Worm (Caenorhabditis elegans) whole organism, L3 larva: ENCODE results near the gene Y41E3.13.
A peak's percentile ranks its signal among the peaks of the same experiment; 100 is the strongest.

Experiments used
- R02D3.7 ChIP-seq: fragments of 150-350 bp; optimal IDR thresholded peaks from 2 replicates; lab custom pipeline; 2014; ENCODE audit warnings: missing biosample characterization, missing genetic modification characterization
- ZK546.5 ChIP-seq: sonication (generic microtip); optimal IDR thresholded peaks from 2 replicates; lab custom pipeline; 2017; ENCODE audit warnings: missing biosample characterization, missing genetic modification characterization
- ama-1 ChIP-seq: fragments of 150-350 bp; optimal IDR thresholded peaks from 2 replicates; lab custom pipeline; 2018
- ceh-16 ChIP-seq: sonication (generic microtip); optimal IDR thresholded peaks from 2 replicates; lab custom pipeline; 2017; ENCODE audit warnings: missing biosample characterization, missing genetic modification characterization
- ceh-28 ChIP-seq: fragments of 150-350 bp; optimal IDR thresholded peaks from 2 replicates; lab custom pipeline; 2014; ENCODE audit warnings: missing biosample characterization, missing genetic modification reagents, missing genetic modification characterization
- ceh-82 ChIP-seq: fragments of 150-350 bp; optimal IDR thresholded peaks from 2 replicates; lab custom pipeline; 2014; ENCODE audit warnings: missing biosample characterization, missing genetic modification characterization
- ceh-9 ChIP-seq: sonication (generic microtip); optimal IDR thresholded peaks from 2 replicates; lab custom pipeline; 2018; ENCODE audit warnings: missing biosample characterization, missing genetic modification characterization
- egl-27 ChIP-seq: sonication (generic microtip); optimal IDR thresholded peaks from 4 replicates; lab custom pipeline; 2017; ENCODE audit warnings: missing biosample characterization, missing genetic modification reagents, missing genetic modification characterization
- elt-1 ChIP-seq: fragments of 150-350 bp; optimal IDR thresholded peaks from 2 replicates; lab custom pipeline; 2014; ENCODE audit warnings: missing biosample characterization, missing genetic modification characterization
- elt-2 ChIP-seq: sonication (generic microtip); optimal IDR thresholded peaks from 2 replicates; lab custom pipeline; 2016; ENCODE audit warnings: missing genetic modification reagents, mild to moderate bottlenecking, missing genetic modification characterization, missing compliant biosample characterization
- elt-3 ChIP-seq, 3 experiments: fragments of 150-350 bp in 1 of 3; sonication (generic microtip) in 2 of 3; optimal IDR thresholded peaks; 2 replicates in 2 of 3; 4 replicates in 1 of 3; lab custom pipeline; 2014 to 2017; ENCODE audit warnings: missing biosample characterization in 3 of 3, missing genetic modification characterization in 3 of 3
- fkh-10 ChIP-seq: sonication (generic microtip); optimal IDR thresholded peaks from 2 replicates; lab custom pipeline; 2017; ENCODE audit warnings: missing biosample characterization, missing genetic modification reagents, missing genetic modification characterization
- fkh-2 ChIP-seq: fragments of 150-350 bp; optimal IDR thresholded peaks from 2 replicates; lab custom pipeline; 2014; ENCODE audit warnings: missing biosample characterization, missing genetic modification reagents, missing genetic modification characterization
- fos-1 ChIP-seq: fragments of 150-350 bp; optimal IDR thresholded peaks from 2 replicates; lab custom pipeline; 2014; ENCODE audit warnings: missing biosample characterization, missing genetic modification characterization
- hmg-11 ChIP-seq: sonication (generic microtip); optimal IDR thresholded peaks from 2 replicates; lab custom pipeline; 2016; ENCODE audit warnings: missing genetic modification characterization, missing compliant biosample characterization
- lin-15B ChIP-seq: fragments of 150-350 bp; optimal IDR thresholded peaks from 2 replicates; lab custom pipeline; 2014; ENCODE audit warnings: missing biosample characterization, missing genetic modification characterization
- lin-39 ChIP-seq: fragments of 150-350 bp; optimal IDR thresholded peaks from 2 replicates; lab custom pipeline; 2018; ENCODE audit warnings: missing biosample characterization, missing genetic modification reagents, missing genetic modification characterization
- lsy-12 ChIP-seq: sonication (generic microtip); optimal IDR thresholded peaks from 2 replicates; lab custom pipeline; 2016; ENCODE audit warnings: mild to moderate bottlenecking, missing genetic modification characterization, missing compliant biosample characterization
- mdl-1 ChIP-seq: fragments of 150-350 bp; optimal IDR thresholded peaks from 2 replicates; lab custom pipeline; 2014; ENCODE audit warnings: missing biosample characterization, missing genetic modification characterization
- mml-1 ChIP-seq: fragments of 150-350 bp; sonication (generic microtip); optimal IDR thresholded peaks from 3 replicates; lab custom pipeline; 2014; ENCODE audit warnings: missing biosample characterization, missing genetic modification characterization
- nfya-1 ChIP-seq: sonication (generic microtip); optimal IDR thresholded peaks from 2 replicates; lab custom pipeline; 2017; ENCODE audit warnings: missing genetic modification characterization, mild to moderate bottlenecking, missing compliant biosample characterization, antibody characterized with exemption, moderate library complexity; ENCODE audit not compliant: insufficient read depth
- nhr-11 ChIP-seq: fragments of 150-350 bp; optimal IDR thresholded peaks from 2 replicates; lab custom pipeline; 2014; ENCODE audit warnings: missing biosample characterization, missing genetic modification characterization
- nhr-23 ChIP-seq: fragments of 150-350 bp; optimal IDR thresholded peaks from 2 replicates; lab custom pipeline; 2014; ENCODE audit warnings: missing biosample characterization, missing genetic modification reagents, missing genetic modification characterization
- nhr-237 ChIP-seq: fragments of 150-350 bp; optimal IDR thresholded peaks from 2 replicates; lab custom pipeline; 2014; ENCODE audit warnings: missing biosample characterization, missing genetic modification characterization
- nhr-28 ChIP-seq: fragments of 150-350 bp; optimal IDR thresholded peaks from 2 replicates; lab custom pipeline; 2014; ENCODE audit warnings: missing biosample characterization, missing genetic modification characterization
- nhr-43 ChIP-seq: sonication (generic microtip); optimal IDR thresholded peaks from 2 replicates; lab custom pipeline; 2016; ENCODE audit warnings: mild to moderate bottlenecking, missing genetic modification characterization, missing compliant biosample characterization; ENCODE audit not compliant: poor library complexity, severe bottlenecking
- nhr-67 ChIP-seq: fragments of 150-350 bp; optimal IDR thresholded peaks from 2 replicates; lab custom pipeline; 2014; ENCODE audit warnings: missing biosample characterization, missing genetic modification characterization
- nhr-76 ChIP-seq: fragments of 150-350 bp; sonication (generic microtip); optimal IDR thresholded peaks from 5 replicates; lab custom pipeline; 2014; ENCODE audit warnings: missing biosample characterization, missing genetic modification characterization
- pha-4 ChIP-seq: fragments of 150-350 bp; optimal IDR thresholded peaks from 2 replicates; lab custom pipeline; 2014; ENCODE audit warnings: missing biosample characterization, missing genetic modification reagents, missing genetic modification characterization
- pqm-1 ChIP-seq: fragments of 150-350 bp; optimal IDR thresholded peaks from 2 replicates; lab custom pipeline; 2017; ENCODE audit warnings: missing biosample characterization, missing genetic modification characterization, inconsistent platforms
- sea-2 ChIP-seq: fragments of 150-350 bp; sonication (generic microtip); optimal IDR thresholded peaks from 4 replicates; lab custom pipeline; 2014; ENCODE audit warnings: missing biosample characterization, missing genetic modification reagents, missing genetic modification characterization
- skn-1 ChIP-seq: fragments of 150-350 bp; optimal IDR thresholded peaks from 2 replicates; lab custom pipeline; 2014; ENCODE audit warnings: missing biosample characterization, missing genetic modification characterization
- snpc-4 ChIP-seq: fragments of 150-350 bp; optimal IDR thresholded peaks from 2 replicates; lab custom pipeline; 2014; ENCODE audit warnings: missing biosample characterization, missing genetic modification characterization
- unc-39 ChIP-seq: sonication (generic microtip); optimal IDR thresholded peaks from 4 replicates; lab custom pipeline; 2017; ENCODE audit warnings: missing biosample characterization, missing genetic modification characterization
- ztf-4 ChIP-seq: fragments of 150-350 bp; optimal IDR thresholded peaks from 2 replicates; lab custom pipeline; 2014; ENCODE audit warnings: missing biosample characterization, missing genetic modification characterization

Y41E3.13 gene

ce11 chrIV:15016984-15017383 is 41.1 kb upstream of the Y41E3.13 start:
- peak; percentile 24 for TF ChIP-seq nfya-1
- TF ChIP-seq nhr-11 (tag; lab: Kevin White, UChicago) = no peak
- no peak for TF ChIP-seq mml-1 (tag; lab: Kevin White, UChicago)
- TF ChIP-seq hmg-11 (tag; lab: Kevin White, UChicago) = peak; percentile 14
- TF ChIP-seq fkh-10 (GFP tag; lab: Kevin White, UChicago) = peak; percentile 95

- TF ChIP-seq elt-2 (tag; lab: Kevin White, UChicago) (no peak), lsy-12 (no peak), snpc-4 (tag; lab: Kevin White, UChicago) (no peak), ceh-82 (no peak), nhr-237 (no peak), elt-3 (tag; optimal IDR thresholded peaks at IDR 0.05; lab: Kevin White, UChicago) (no peak), fkh-10 (GFP tag; lab: Kevin White, UChicago) (peak; percentile 75), nfya-1 (peak; percentile 69), mml-1 (tag; lab: Kevin White, UChicago) (no peak), skn-1 (tag; lab: Kevin White, UChicago) (peak; percentile 42), hmg-11 (tag; lab: Kevin White, UChicago) (peak; percentile 47), ceh-16 (tag; lab: Kevin White, UChicago) (no peak), ZK546.5 (tag; lab: Kevin White, UChicago) (no peak), nhr-28 (tag; lab: Kevin White, UChicago) (no peak), fos-1 (tag; lab: Kevin White, UChicago) (no peak), ama-1 (lab: Kevin White, UChicago) (no peak), fkh-2 (tag; lab: Kevin White, UChicago) (no peak), egl-27 (tag; lab: Kevin White, UChicago) (no peak), elt-1 (tag; lab: Kevin White, UChicago) (no peak), lin-15B (peak; percentile 38), nhr-76 (tag; lab: Kevin White, UChicago) (no peak), ztf-4 (tag; lab: Kevin White, UChicago) (no peak), mdl-1 (tag; lab: Kevin White, UChicago) (no peak), lin-39 (peak; percentile 68), nhr-67 (tag; lab: Kevin White, UChicago) (no peak), ceh-9 (tag; lab: Kevin White, UChicago) (no peak)
Observed at ce11 chrIV:15020958-15021357, 37.1 kb upstream of the Y41E3.13 start.

ce11 chrIV:15024426-15024825 is 33.7 kb upstream of the Y41E3.13 start:
- TF ChIP-seq pqm-1 (tag; lab: Kevin White, UChicago) = no peak
- no peak for TF ChIP-seq unc-39 (tag; lab: Kevin White, UChicago)
- no peak for TF ChIP-seq elt-1 (tag; lab: Kevin White, UChicago)

ce11 chrIV:15025384-15025783 is 32.7 kb upstream of the Y41E3.13 start, which contains the start of gene fcd-2:
TSS of gene fcd-2 (plus strand) at chrIV:15025710.
- TF ChIP-seq lin-15B (peak; percentile 69), pha-4 (tag; lab: Kevin White, UChicago) (peak; percentile 78), skn-1 (tag; lab: Kevin White, UChicago) (peak; percentile 31), nhr-23 (tag; lab: Kevin White, UChicago) (peak; percentile 17), pqm-1 (tag; lab: Kevin White, UChicago) (peak; percentile 2), nfya-1 (peak; percentile 70), ceh-28 (peak; percentile 24), lsy-12 (no peak), elt-1 (tag; lab: Kevin White, UChicago) (no peak), snpc-4 (tag; lab: Kevin White, UChicago) (peak; percentile 52), nhr-43 (tag; lab: Kevin White, UChicago) (no peak), nhr-237 (no peak), sea-2 (GFP tag; lab: Kevin White, UChicago) (no peak), R02D3.7 (tag; lab: Kevin White, UChicago) (peak; percentile 27), nhr-28 (tag; lab: Kevin White, UChicago) (no peak)

- TF ChIP-seq nhr-43 (tag; lab: Kevin White, UChicago) (no peak), nfya-1 (peak; percentile 98), ceh-82 (no peak)
- TF ChIP-seq, all 47 proteins: peak for 1
Observed at ce11 chrIV:15027334-15027733, 30.8 kb upstream of the Y41E3.13 start.
